Worm (Caenorhabditis elegans) whole organism, late embryonic: ENCODE measurements around the gene C10A4.10.
"Not testable (repeated sequence)": the region's sequence is repeated elsewhere in the genome, so short reads cannot be mapped to it uniquely, and the experiment has no call there.

Source experiments
- C38D4.7 ChIP-seq: fragments of 200-800 bp; sonication (Bioruptor generic); optimal IDR thresholded peaks from 2 replicates; lab custom pipeline; 2018; ENCODE audit warnings: mild to moderate bottlenecking, missing genetic modification characterization, moderate library complexity, missing compliant biosample characterization
- K02D7.2 ChIP-seq: sonication (generic microtip); optimal IDR thresholded peaks from 2 replicates; lab custom pipeline; 2017; ENCODE audit warnings: mild to moderate bottlenecking, missing genetic modification characterization, missing compliant biosample characterization
- T23F11.4 ChIP-seq: fragments of 200-800 bp; sonication (Bioruptor generic); optimal IDR thresholded peaks from 2 replicates; lab custom pipeline; 2018; ENCODE audit warnings: mild to moderate bottlenecking, missing genetic modification characterization, missing compliant biosample characterization
- ama-1 ChIP-seq: fragments of 150-350 bp; optimal IDR thresholded peaks from 2 replicates; lab custom pipeline; 2014
- ceh-18 ChIP-seq: sonication (generic microtip); optimal IDR thresholded peaks from 2 replicates; lab custom pipeline; 2016; ENCODE audit warnings: missing genetic modification characterization, missing compliant biosample characterization
- ceh-24 ChIP-seq: sonication (generic microtip); optimal IDR thresholded peaks from 2 replicates; lab custom pipeline; 2016; ENCODE audit warnings: mild to moderate bottlenecking, missing genetic modification characterization, missing compliant biosample characterization
- ceh-30 ChIP-seq: fragments of 150-350 bp; optimal IDR thresholded peaks from 2 replicates; lab custom pipeline; 2014; ENCODE audit warnings: missing biosample characterization, missing genetic modification characterization
- ceh-45 ChIP-seq: fragments of 200-800 bp; sonication (Bioruptor generic); IDR thresholded peaks from 2 replicates; pipeline ENCODE4 v1.3.6; 2022; ENCODE audit warnings: missing genetic modification reagents, missing genetic modification characterization, missing compliant biosample characterization
- dve-1 ChIP-seq: sonication (generic microtip); optimal IDR thresholded peaks from 2 replicates; lab custom pipeline; 2017; ENCODE audit warnings: antibody characterized with exemption, mild to moderate bottlenecking, missing genetic modification characterization, missing compliant biosample characterization
- elt-4 ChIP-seq: sonication (generic microtip); optimal IDR thresholded peaks from 2 replicates; lab custom pipeline; 2016; ENCODE audit warnings: missing genetic modification characterization, missing compliant biosample characterization
- fkh-10 ChIP-seq: fragments of 150-350 bp; optimal IDR thresholded peaks from 2 replicates; lab custom pipeline; 2014; ENCODE audit warnings: missing biosample characterization, missing genetic modification reagents, missing genetic modification characterization
- fkh-6 ChIP-seq: sonication (generic microtip); optimal IDR thresholded peaks from 2 replicates; lab custom pipeline; 2016; ENCODE audit warnings: missing genetic modification characterization, missing compliant biosample characterization
- hlh-13 ChIP-seq: fragments of 200-800 bp; sonication (Bioruptor generic); optimal IDR thresholded peaks from 2 replicates; lab custom pipeline; 2018; ENCODE audit warnings: mild to moderate bottlenecking, missing genetic modification characterization, missing compliant biosample characterization
- hlh-15 ChIP-seq: sonication (generic microtip); optimal IDR thresholded peaks from 2 replicates; lab custom pipeline; 2016; ENCODE audit warnings: missing genetic modification characterization, missing compliant biosample characterization
- hlh-30 ChIP-seq: sonication (generic microtip); optimal IDR thresholded peaks from 2 replicates; lab custom pipeline; 2017; ENCODE audit warnings: antibody characterized with exemption, missing genetic modification characterization, missing compliant biosample characterization; ENCODE audit not compliant: insufficient read depth
- lin-11 ChIP-seq: fragments of 200-800 bp; sonication (Bioruptor generic); optimal IDR thresholded peaks from 2 replicates; lab custom pipeline; 2018; ENCODE audit warnings: mild to moderate bottlenecking, missing genetic modification characterization, missing compliant biosample characterization
- mec-3 ChIP-seq: sonication (generic microtip); optimal IDR thresholded peaks from 2 replicates; lab custom pipeline; 2016; ENCODE audit warnings: borderline replicate concordance, missing genetic modification characterization, missing compliant biosample characterization
- nfya-1 ChIP-seq: sonication (generic microtip); optimal IDR thresholded peaks from 2 replicates; lab custom pipeline; 2017; ENCODE audit warnings: missing genetic modification characterization, mild to moderate bottlenecking, missing compliant biosample characterization, antibody characterized with exemption, moderate library complexity
- nhr-11 ChIP-seq: fragments of 150-350 bp; optimal IDR thresholded peaks from 2 replicates; lab custom pipeline; 2014; ENCODE audit warnings: missing biosample characterization, missing genetic modification characterization
- nhr-232 ChIP-seq: sonication (generic microtip); optimal IDR thresholded peaks from 2 replicates; lab custom pipeline; 2016; ENCODE audit warnings: missing genetic modification characterization, missing compliant biosample characterization
- odd-2 ChIP-seq: sonication (generic microtip); optimal IDR thresholded peaks from 2 replicates; lab custom pipeline; 2017; ENCODE audit warnings: antibody characterized with exemption, mild to moderate bottlenecking, missing genetic modification characterization, missing compliant biosample characterization
- pat-9 ChIP-seq: fragments of 200-800 bp; sonication (Bioruptor generic); optimal IDR thresholded peaks from 2 replicates; lab custom pipeline; 2018; ENCODE audit warnings: mild to moderate bottlenecking, missing genetic modification characterization, moderate library complexity, missing compliant biosample characterization
- pha-2 ChIP-seq: sonication (generic microtip); optimal IDR thresholded peaks from 2 replicates; lab custom pipeline; 2017; ENCODE audit warnings: mild to moderate bottlenecking, missing genetic modification characterization, missing compliant biosample characterization
- pros-1 ChIP-seq: fragments of 150-350 bp; optimal IDR thresholded peaks from 2 replicates; lab custom pipeline; 2014; ENCODE audit warnings: missing biosample characterization, missing genetic modification reagents, missing genetic modification characterization
- sox-4 ChIP-seq: sonication (generic microtip); optimal IDR thresholded peaks from 2 replicates; lab custom pipeline; 2017; ENCODE audit warnings: mild to moderate bottlenecking, missing genetic modification characterization, inconsistent platforms, missing compliant biosample characterization
- tbx-2 ChIP-seq: sonication (generic microtip); optimal IDR thresholded peaks from 2 replicates; lab custom pipeline; 2016; ENCODE audit warnings: missing genetic modification characterization, missing compliant biosample characterization
- tbx-7 ChIP-seq: sonication (generic microtip); optimal IDR thresholded peaks from 2 replicates; lab custom pipeline; 2016; ENCODE audit warnings: missing genotype, missing genetic modification characterization, missing compliant biosample characterization
- ttx-3 ChIP-seq: sonication (generic microtip); optimal IDR thresholded peaks from 2 replicates; lab custom pipeline; 2016; ENCODE audit warnings: missing genetic modification reagents, missing genetic modification characterization, missing compliant biosample characterization
- unc-42 ChIP-seq: sonication (generic microtip); optimal IDR thresholded peaks from 2 replicates; lab custom pipeline; 2016; ENCODE audit warnings: missing genotype, missing genetic modification characterization, missing compliant biosample characterization
- unc-86 ChIP-seq: sonication (generic microtip); optimal IDR thresholded peaks from 2 replicates; lab custom pipeline; 2016; ENCODE audit warnings: missing genetic modification characterization, missing compliant biosample characterization
- ztf-16 ChIP-seq: sonication (generic microtip); optimal IDR thresholded peaks from 2 replicates; lab custom pipeline; 2017; ENCODE audit warnings: missing genetic modification characterization, missing compliant biosample characterization

C10A4.10 gene

ce11 chrX:7398584-7398983 lies at the start of gene C10A4.10:
Gene C10A4.10, plus strand, starts transcription at chrX:7398884.
- TF ChIP-seq odd-2 (tag; lab: Kevin White, UChicago): no peak
- TF ChIP-seq nfya-1 (tag; lab: Kevin White, UChicago): no peak
- TF ChIP-seq nhr-232 (tag; lab: Kevin White, UChicago): no peak
- TF ChIP-seq pros-1 (tag; lab: Kevin White, UChicago): no peak
- TF ChIP-seq lin-11 (tag; lab: Kevin White, UChicago): no peak
- no peak for TF ChIP-seq unc-86 (tag; lab: Kevin White, UChicago)
- TF ChIP-seq, all 69 proteins: peak for 0

- TF ChIP-seq pha-2; ztf-16; fkh-6 (tag; lab: Kevin White, UChicago): not testable (repeated sequence)
Observed at ce11 chrX:7365267-7365666, 33.4 kb upstream of the C10A4.10 start, which contains the start of gene C56G3.2. Gene C56G3.2, plus strand, starts transcription at chrX:7365567.

DNA sequence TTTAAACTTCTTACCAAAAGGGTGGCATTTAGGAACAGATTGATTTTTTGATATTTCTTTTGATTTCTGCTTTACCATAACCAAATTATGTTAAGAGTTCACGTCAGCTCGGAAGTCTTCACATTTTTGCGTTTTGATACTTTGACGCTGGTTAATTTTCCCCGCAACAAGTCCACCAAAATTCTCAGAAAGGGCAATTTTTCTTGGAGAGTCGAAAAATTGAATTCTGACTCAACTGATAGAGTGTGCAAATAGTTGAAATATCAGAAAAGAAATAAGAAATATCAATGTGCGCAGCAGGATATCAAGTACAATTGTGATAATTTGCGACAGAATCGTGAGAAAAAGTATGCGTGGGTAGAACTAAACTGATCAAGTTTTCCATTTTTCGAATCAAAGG lies 28.9 kb upstream of the C10A4.10 start:
- TF ChIP-seq ama-1 (lab: Kevin White, UChicago) (no peak), fkh-6 (tag; lab: Kevin White, UChicago) (no peak), pha-2 (no peak), sox-4 (tag; lab: Kevin White, UChicago) (no peak), pros-1 (tag; lab: Kevin White, UChicago) (no peak), hlh-15 (no peak), T23F11.4 (GFP tag; lab: Kevin White, UChicago) (no peak), mec-3 (tag; lab: Kevin White, UChicago) (no peak), ceh-30 (tag; lab: Kevin White, UChicago) (no peak)

ce11 chrX:7371945-7372344 lies 26.7 kb upstream of the C10A4.10 start:
- TF ChIP-seq unc-42 (peak; percentile 68), C38D4.7 (GFP tag; lab: Kevin White, UChicago) (no peak), K02D7.2 (tag; lab: Kevin White, UChicago) (no peak)

DNA sequence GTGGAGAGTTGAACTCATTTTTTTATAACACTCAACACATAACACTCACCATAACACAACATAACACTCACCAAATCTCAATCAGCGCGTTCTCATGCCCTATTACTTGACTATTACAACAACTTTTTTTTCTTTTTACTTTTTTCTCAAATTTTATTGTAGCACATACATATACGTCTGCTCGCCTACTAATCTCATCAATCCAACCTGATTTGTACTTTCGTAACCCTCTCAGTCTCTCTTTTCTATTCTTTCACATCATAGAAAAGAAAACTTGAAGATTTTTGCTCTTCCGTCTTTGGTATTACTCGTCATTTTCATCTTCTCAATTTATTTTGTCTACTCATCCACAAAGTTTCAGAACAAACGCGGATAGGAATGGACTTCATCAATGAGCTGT lies 21.7 kb upstream of the C10A4.10 start, which contains the start of gene npr-8:
TSS of gene npr-8 (plus strand) at position 362 of the 400 bp plus-strand sequence.
- TF ChIP-seq unc-42 (peak; percentile 5), hlh-15 (no peak)

ce11 chrX:7378608-7379007 lies 20.1 kb upstream of the C10A4.10 start:
- TF ChIP-seq hlh-13 (GFP tag; lab: Kevin White, UChicago): no peak

- TF ChIP-seq nfya-1 (tag; lab: Kevin White, UChicago) (no peak), pat-9 (tag; lab: Kevin White, UChicago) (no peak), hlh-30 (tag; lab: Kevin White, UChicago) (no peak), ceh-18 (tag; lab: Kevin White, UChicago) (no peak), dve-1 (tag; lab: Kevin White, UChicago) (no peak), ceh-24 (tag; lab: Kevin White, UChicago) (no peak), fkh-10 (GFP tag; lab: Kevin White, UChicago) (no peak), ttx-3 (tag; lab: Kevin White, UChicago) (no peak), tbx-2 (no peak), ceh-45 (no peak), pros-1 (tag; lab: Kevin White, UChicago) (no peak), unc-86 (tag; lab: Kevin White, UChicago) (no peak), hlh-15 (no peak), fkh-6 (tag; lab: Kevin White, UChicago) (no peak), nhr-11 (no peak), elt-4 (tag; lab: Kevin White, UChicago) (no peak), ztf-16 (no peak), C38D4.7 (GFP tag; lab: Kevin White, UChicago) (no peak), tbx-7 (tag; lab: Kevin White, UChicago) (no peak)
Observed at ce11 chrX:7390270-7390669, 8.4 kb upstream of the C10A4.10 start, which contains the start of gene C10A4.6. Gene C10A4.6, plus strand, starts transcription at chrX:7390570.
